Fruit fly (Drosophila melanogaster): ENCODE measurements around the gene NimC1.

- TF ChIP-seq CG17806 (tag; optimal IDR thresholded peaks at IDR 0.05) (no peak), rn (GFP tag; IDR thresholded peaks at IDR 0.05) (no peak), CG10348 (GFP tag; IDR thresholded peaks at IDR 0.05) (no peak), fd96Ca (GFP tag; IDR thresholded peaks at IDR 0.05) (no peak), Snoo (tag; optimal IDR thresholded peaks at IDR 0.05) (no peak), CG9948 (tag; optimal IDR thresholded peaks at IDR 0.05) (no peak), Pif1A (GFP tag; optimal IDR thresholded peaks at IDR 0.05) (no peak), CG12605 (GFP tag; IDR thresholded peaks at IDR 0.05) (no peak), CG8159 (tag; optimal IDR thresholded peaks at IDR 0.05) (no peak)
Measured at dm6 chr2L:13960399-13960798, 16.2 kb downstream of the NimC1 start.

Data from whole organism, pupa.